Worm (Caenorhabditis elegans) whole organism, late embryonic: Measurements from ENCODE around the gene srm-5.

Experiments used
- ahr-1 ChIP-seq: sonication (generic microtip); optimal IDR thresholded peaks from 2 replicates; lab custom pipeline; 2016; ENCODE audit warnings: missing genetic modification characterization, missing compliant biosample characterization
- ama-1 ChIP-seq: fragments of 150-350 bp; optimal IDR thresholded peaks from 2 replicates; lab custom pipeline; 2014
- ceh-6 ChIP-seq: fragments of 200-800 bp; sonication (Bioruptor generic); optimal IDR thresholded peaks from 2 replicates; lab custom pipeline; 2018; ENCODE audit warnings: mild to moderate bottlenecking, missing genetic modification characterization, missing compliant biosample characterization
- fkh-10 ChIP-seq: fragments of 150-350 bp; optimal IDR thresholded peaks from 2 replicates; lab custom pipeline; 2014; ENCODE audit warnings: missing biosample characterization, missing genetic modification reagents, missing genetic modification characterization
- nfya-1 ChIP-seq: sonication (generic microtip); optimal IDR thresholded peaks from 2 replicates; lab custom pipeline; 2017; ENCODE audit warnings: missing genetic modification characterization, mild to moderate bottlenecking, missing compliant biosample characterization, antibody characterized with exemption, moderate library complexity
- pax-1 ChIP-seq: fragments of 150-350 bp; optimal IDR thresholded peaks from 2 replicates; lab custom pipeline; 2014; ENCODE audit warnings: missing biosample characterization, missing genetic modification characterization
- pqm-1 ChIP-seq: sonication (generic microtip); optimal IDR thresholded peaks from 2 replicates; lab custom pipeline; 2016; ENCODE audit warnings: missing genetic modification characterization, missing compliant biosample characterization
- unc-55 ChIP-seq: sonication (generic microtip); optimal IDR thresholded peaks from 2 replicates; lab custom pipeline; 2017; ENCODE audit warnings: missing biosample characterization, missing genetic modification reagents, missing genetic modification characterization
- ztf-16 ChIP-seq: sonication (generic microtip); optimal IDR thresholded peaks from 2 replicates; lab custom pipeline; 2017; ENCODE audit warnings: missing genetic modification characterization, missing compliant biosample characterization

- no peak for TF ChIP-seq pax-1 (tag; lab: Kevin White, UChicago)
- no peak for TF ChIP-seq ztf-16
- TF ChIP-seq nfya-1: no peak
- TF ChIP-seq unc-55 (GFP tag; lab: Kevin White, UChicago): no peak
- TF ChIP-seq ama-1 (lab: Kevin White, UChicago): no peak
- no peak for TF ChIP-seq ahr-1 (tag; lab: Kevin White, UChicago)
- TF ChIP-seq pqm-1 (tag; lab: Kevin White, UChicago): no peak
- no peak for TF ChIP-seq fkh-10
- no peak for TF ChIP-seq ceh-6 (GFP tag; lab: Kevin White, UChicago)
These were observed 44.0 kb downstream of the srm-5 start, which contains the start of gene npr-43 for ce11 chrV:14378986-14379385.
